Fruit fly (Drosophila melanogaster) S2 (cell line): ENCODE data around the gene CG9799.

Experiments
- CG8478 ChIP-seq: fragments of >200 bp; optimal IDR thresholded peaks from 2 replicates; lab custom pipeline; 2018
- CTCF ChIP-seq, 2 experiments: fragments of >200 bp; optimal IDR thresholded peaks; 2 replicates each; lab custom pipeline; 2018

CG9799 gene

dm6 chr3R:13388160-13388870 lies at the start of gene CG9799:
Gene CG9799 (minus strand): TSS chr3R:13388709.
- TF ChIP-seq CG8478 (lab: Kevin White, UChicago) (no peak), CTCF (optimal IDR thresholded peaks at IDR 0.05; lab: Kevin White, UChicago) (no peak)

DNA sequence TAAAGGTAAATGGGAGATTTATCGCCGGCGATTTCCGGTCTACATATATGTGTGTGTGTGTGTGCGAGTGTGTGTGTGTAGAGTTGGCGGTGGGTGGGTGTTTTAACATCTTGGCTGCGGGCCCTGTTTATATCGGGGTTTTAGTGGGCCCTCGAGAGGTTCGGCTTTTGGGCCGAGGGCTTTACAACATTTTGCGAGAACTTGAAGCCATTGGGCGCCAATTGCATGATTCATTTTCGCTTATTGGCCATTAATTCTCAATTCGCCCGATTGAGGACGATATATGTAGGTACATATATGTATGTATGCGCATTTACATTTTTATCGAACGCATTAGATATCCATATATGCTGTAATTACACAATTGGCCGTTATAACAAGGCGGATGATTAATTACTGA lies 47.3 kb upstream of the CG9799 start:
- TF ChIP-seq CTCF (optimal IDR thresholded peaks at IDR 0.05; lab: Kevin White, UChicago) (no peak), CG8478 (lab: Kevin White, UChicago) (no peak)

- TF ChIP-seq CG8478 (lab: Kevin White, UChicago): no peak
- TF ChIP-seq CTCF (optimal IDR thresholded peaks at IDR 0.05; lab: Kevin White, UChicago): peak; percentile 72 to 77
These were observed 46.0 kb upstream of the CG9799 start, which contains the start of gene yrt for dm6 chr3R:13434325-13435168. Gene yrt (minus strand): TSS chr3R:13434984.

- TF ChIP-seq CTCF (optimal IDR thresholded peaks at IDR 0.05; lab: Kevin White, UChicago) (no peak), CG8478 (lab: Kevin White, UChicago) (no peak)
These were observed 45.1 kb upstream of the CG9799 start for dm6 chr3R:13433623-13434022.

- TF ChIP-seq CG8478 (lab: Kevin White, UChicago): no peak
- no peak for TF ChIP-seq CTCF (optimal IDR thresholded peaks at IDR 0.05; lab: Kevin White, UChicago)
These were observed 40.0 kb upstream of the CG9799 start for dm6 chr3R:13428341-13429040.

DNA sequence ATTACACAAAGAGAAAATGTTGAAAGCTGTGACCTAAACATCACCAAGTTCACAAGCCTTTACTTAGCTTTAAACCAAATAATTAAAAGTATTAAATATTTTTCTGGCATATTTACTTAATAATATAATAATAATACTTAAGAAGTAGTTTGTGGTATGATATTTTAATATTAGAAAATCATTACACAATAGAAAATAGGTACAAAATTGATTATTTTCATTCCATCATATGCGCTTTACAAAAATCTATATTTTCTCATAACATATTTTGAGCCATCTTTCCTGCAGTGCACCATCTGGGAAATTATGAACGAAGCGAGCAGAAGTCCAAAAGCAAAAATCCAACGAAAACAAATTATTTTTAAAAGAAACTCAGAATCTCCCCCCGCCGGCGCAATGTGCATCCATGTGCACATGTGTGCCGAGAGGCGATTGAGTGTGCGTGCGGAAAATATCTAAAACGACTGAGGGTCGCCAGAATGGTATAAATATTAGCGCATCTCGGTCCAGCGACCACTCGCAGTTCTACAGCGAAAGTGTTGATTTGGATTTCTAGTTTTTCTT lies 37.0 kb upstream of the CG9799 start, which contains the start of gene Act87E:
TSS of gene Act87E (plus strand) at position 514 of the 564 bp plus-strand sequence.
- TF ChIP-seq CTCF (optimal IDR thresholded peaks at IDR 0.05; lab: Kevin White, UChicago) (no peak), CG8478 (lab: Kevin White, UChicago) (no peak)

dm6 chr3R:13422178-13422577 lies 33.7 kb upstream of the CG9799 start:
- TF ChIP-seq CTCF (optimal IDR thresholded peaks at IDR 0.05; lab: Kevin White, UChicago) (no peak), CG8478 (lab: Kevin White, UChicago) (no peak)

dm6 chr3R:13419979-13420378 lies 31.5 kb upstream of the CG9799 start, which contains the start of gene Ir87a:
Gene Ir87a (plus strand): TSS chr3R:13420279.
- no peak for TF ChIP-seq CTCF (optimal IDR thresholded peaks at IDR 0.05; lab: Kevin White, UChicago)

dm6 chr3R:13417067-13417595 lies 28.6 kb upstream of the CG9799 start:
- TF ChIP-seq CG8478 (lab: Kevin White, UChicago): no peak
- no peak for TF ChIP-seq CTCF (optimal IDR thresholded peaks at IDR 0.05; lab: Kevin White, UChicago)

DNA sequence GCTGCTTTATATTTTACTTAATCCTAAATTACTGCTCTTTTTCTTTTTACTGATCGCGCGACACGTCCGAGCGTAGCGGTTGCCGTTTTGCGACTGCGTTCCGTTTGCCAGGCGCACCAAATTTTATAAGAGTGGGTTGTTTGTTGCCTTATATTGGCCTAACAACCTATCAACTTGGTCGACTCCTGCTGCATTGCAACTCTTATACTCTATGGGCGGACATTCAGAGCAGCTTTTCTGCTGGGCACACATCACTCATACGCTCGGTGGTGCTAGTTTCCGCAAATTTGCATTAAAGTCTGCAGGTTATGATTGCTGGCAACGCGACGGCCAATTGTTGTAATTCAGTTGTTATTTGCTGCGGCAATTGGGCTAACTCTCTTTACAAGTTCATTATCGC lies 26.7 kb upstream of the CG9799 start, which contains the start of gene yellow-e:
TSS of gene yellow-e (minus strand) at position 101 of the 400 bp plus-strand sequence.
- TF ChIP-seq CTCF (optimal IDR thresholded peaks at IDR 0.05; lab: Kevin White, UChicago) (no peak), CG8478 (lab: Kevin White, UChicago) (no peak)

DNA sequence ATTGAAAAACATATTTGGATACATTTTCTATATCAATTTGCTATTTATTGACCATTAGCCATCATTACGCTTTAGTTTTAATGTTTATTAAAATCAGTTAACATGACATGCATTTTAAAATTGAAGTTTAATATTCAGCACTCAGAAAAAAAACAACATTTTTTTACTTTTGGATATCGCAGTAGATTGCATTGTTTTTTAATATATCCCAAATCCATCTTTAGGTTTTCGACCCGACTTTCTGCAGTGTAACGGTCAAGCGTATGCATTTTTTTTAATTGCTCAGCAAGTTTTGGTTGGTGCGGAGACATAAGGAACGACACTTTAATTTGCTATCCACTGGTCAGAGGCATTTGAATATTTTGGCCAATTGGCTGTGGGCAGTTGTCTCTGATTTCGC lies 24.2 kb upstream of the CG9799 start:
- TF ChIP-seq CTCF (optimal IDR thresholded peaks at IDR 0.05; lab: Kevin White, UChicago): no peak
- TF ChIP-seq CG8478 (lab: Kevin White, UChicago): no peak

dm6 chr3R:13406898-13407297 lies 18.4 kb upstream of the CG9799 start, which contains the start of gene yellow-e2:
Gene yellow-e2 (minus strand): TSS chr3R:13406998.
- TF ChIP-seq CTCF (optimal IDR thresholded peaks at IDR 0.05; lab: Kevin White, UChicago): no peak
- no peak for TF ChIP-seq CG8478 (lab: Kevin White, UChicago)

dm6 chr3R:13404841-13405441 lies 16.4 kb upstream of the CG9799 start, which contains the start of gene yellow-e3:
Gene yellow-e3 (minus strand): TSS chr3R:13404870.
- TF ChIP-seq CTCF (optimal IDR thresholded peaks at IDR 0.05; lab: Kevin White, UChicago): no peak
- no peak for TF ChIP-seq CG8478 (lab: Kevin White, UChicago)
